Fruit fly (Drosophila melanogaster): ENCODE measurements around the gene aus.

Gene aus

DNA sequence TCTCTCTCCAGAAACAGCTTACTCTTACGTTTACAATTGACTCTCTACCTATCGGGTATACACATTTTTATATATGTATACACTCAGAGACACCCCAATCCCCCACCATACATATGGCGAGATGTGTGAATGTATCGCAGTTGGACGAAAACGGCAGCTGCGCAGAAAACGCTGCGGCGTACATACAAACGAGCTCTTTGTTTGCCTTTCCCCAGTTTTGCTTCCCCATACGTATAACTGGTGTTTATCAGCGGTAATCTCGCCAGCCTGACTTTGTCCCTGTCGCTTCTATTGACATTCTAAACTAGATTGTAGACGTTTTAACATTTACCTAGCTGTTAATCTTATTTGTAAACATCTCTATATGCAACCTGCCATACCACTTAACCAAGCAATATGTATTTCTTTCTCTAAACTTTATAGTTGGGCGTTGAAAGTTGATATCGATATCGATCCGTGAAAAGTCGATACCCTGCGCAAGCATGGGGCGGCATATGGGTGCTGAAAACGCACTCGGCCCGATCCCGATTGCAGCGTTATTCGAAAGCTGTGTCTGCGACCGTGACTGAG is 51.9 kb downstream of the aus start (continued):
- TF ChIP-seq CG4328 (GFP tag; optimal IDR thresholded peaks at IDR 0.05), result peak; percentile 85
- peak; percentile 64 for TF ChIP-seq CG18476 (GFP tag; optimal IDR thresholded peaks at IDR 0.05)
- no peak for TF ChIP-seq C15 (GFP tag; IDR thresholded peaks at IDR 0.05)
- peak; percentile 85 for TF ChIP-seq CG7987 (GFP tag; optimal IDR thresholded peaks at IDR 0.05)
- TF ChIP-seq Spps (tag; optimal IDR thresholded peaks at IDR 0.05), result peak; percentile 45
- peak; percentile 54 for TF ChIP-seq CG4282 (GFP tag; optimal IDR thresholded peaks at IDR 0.05)
- peak; percentile 60 for TF ChIP-seq pho (GFP tag; optimal IDR thresholded peaks at IDR 0.05)
- peak; percentile 16 for TF ChIP-seq D19B (GFP tag; optimal IDR thresholded peaks at IDR 0.05)
- no peak for TF ChIP-seq hb (GFP tag; IDR thresholded peaks at IDR 0.05; ENCODE audit: partially characterized antibody)
- TF ChIP-seq CG8290 (GFP tag; optimal IDR thresholded peaks at IDR 0.05), result peak; percentile 35
- peak; percentile 38 to 64 for TF ChIP-seq CG8290 (tag; optimal IDR thresholded peaks at IDR 0.05)
- TF ChIP-seq HHEX (GFP tag; optimal IDR thresholded peaks at IDR 0.05), result peak; percentile 75
- TF ChIP-seq CG10543 (GFP tag; optimal IDR thresholded peaks at IDR 0.05), result peak; percentile 96
- no peak for TF ChIP-seq CG11696 (GFP tag; IDR thresholded peaks at IDR 0.05)
- TF ChIP-seq CG10147 (GFP tag; optimal IDR thresholded peaks at IDR 0.05), result peak; percentile 73
- peak; percentile 76 for TF ChIP-seq Lhr (GFP tag; optimal IDR thresholded peaks at IDR 0.05)
- peak; percentile 77 for TF ChIP-seq Dad (GFP tag; optimal IDR thresholded peaks at IDR 0.05)
- peak; percentile 33 for TF ChIP-seq grau (tag; optimal IDR thresholded peaks at IDR 0.05)
- TF ChIP-seq scrt (GFP tag; optimal IDR thresholded peaks at IDR 0.05), result peak; percentile 65
- TF ChIP-seq eyg (GFP tag; optimal IDR thresholded peaks at IDR 0.05), result peak; percentile 82
- peak; percentile 57 for TF ChIP-seq kah (GFP tag; optimal IDR thresholded peaks at IDR 0.05)
- TF ChIP-seq CG3281 (GFP tag; optimal IDR thresholded peaks at IDR 0.05), result peak; percentile 84
- TF ChIP-seq BtbVII (GFP tag; optimal IDR thresholded peaks at IDR 0.05), result peak; percentile 77
- TF ChIP-seq abd-A (tag; optimal IDR thresholded peaks at IDR 0.05), result peak; percentile 75
- peak; percentile 69 for TF ChIP-seq gem (tag; optimal IDR thresholded peaks at IDR 0.05)
- no peak for TF ChIP-seq CG11247 (GFP tag; IDR thresholded peaks at IDR 0.05)
- peak; percentile 86 for TF ChIP-seq Vsx1 (GFP tag; optimal IDR thresholded peaks at IDR 0.05)
- TF ChIP-seq tio (GFP tag; optimal IDR thresholded peaks at IDR 0.05), result peak; percentile 32
- TF ChIP-seq nerfin-1 (tag; optimal IDR thresholded peaks at IDR 0.05), result peak; percentile 67
- TF ChIP-seq HLH4C (GFP tag; IDR thresholded peaks at IDR 0.05; ENCODE audit: partially characterized antibody), result no peak
- TF ChIP-seq crp (GFP tag; optimal IDR thresholded peaks at IDR 0.05), result peak in 1 of 2 experiments; percentile 40
- peak; percentile 79 for TF ChIP-seq CG5180 (GFP tag; optimal IDR thresholded peaks at IDR 0.05)
- peak; percentile 66 for TF ChIP-seq luna (GFP tag; optimal IDR thresholded peaks at IDR 0.05)
- no peak for TF ChIP-seq CG31441 (GFP tag; IDR thresholded peaks at IDR 0.05)
- peak; percentile 81 for TF ChIP-seq sqz (GFP tag; optimal IDR thresholded peaks at IDR 0.05)
- peak; percentile 56 for TF ChIP-seq her (GFP tag; optimal IDR thresholded peaks at IDR 0.05)
- peak; percentile 59 for TF ChIP-seq bigmax (GFP tag; optimal IDR thresholded peaks at IDR 0.05)
- TF ChIP-seq CG31224 (GFP tag; IDR thresholded peaks at IDR 0.05), result no peak
- TF ChIP-seq usp (GFP tag; optimal IDR thresholded peaks at IDR 0.05), result no peak
- TF ChIP-seq Pdp1 (GFP tag; optimal IDR thresholded peaks at IDR 0.05), result peak; percentile 19 to 32
- TF ChIP-seq unpg (GFP tag; optimal IDR thresholded peaks at IDR 0.05), result peak; percentile 51
- TF ChIP-seq CG18011 (GFP tag; optimal IDR thresholded peaks at IDR 0.05), result peak; percentile 72
- peak; percentile 14 for TF ChIP-seq Atf3 (GFP tag; optimal IDR thresholded peaks at IDR 0.05)
- peak; percentile 29 for TF ChIP-seq crc (GFP tag; optimal IDR thresholded peaks at IDR 0.05)
- TF ChIP-seq sd (tag; optimal IDR thresholded peaks at IDR 0.05), result peak; percentile 53
- TF ChIP-seq so (GFP tag; IDR thresholded peaks at IDR 0.05), result no peak
- peak; percentile 80 for TF ChIP-seq CG18619 (GFP tag; optimal IDR thresholded peaks at IDR 0.05)
- peak; percentile 88 for TF ChIP-seq odd (GFP tag; optimal IDR thresholded peaks at IDR 0.05)
- peak; percentile 83 for TF ChIP-seq CG8359 (GFP tag; optimal IDR thresholded peaks at IDR 0.05; ENCODE audit: borderline replicate concordance)

Data from whole organism, embryonic.